Fruit fly (Drosophila melanogaster) whole organism, adult: ENCODE results near the gene CG7148.

Experiments used
- CG14711 ChIP-seq: fragments of 200-800 bp; sonication (Bioruptor generic); optimal IDR thresholded peaks from 2 replicates; lab custom pipeline; 2018; ENCODE audit warnings: missing biosample characterization, mild to moderate bottlenecking, missing genetic modification characterization, moderate library complexity
- CG5204 ChIP-seq: fragments of 200-800 bp; sonication (Bioruptor generic); optimal IDR thresholded peaks from 2 replicates; lab custom pipeline; 2016; ENCODE audit warnings: missing biosample characterization, missing genetic modification characterization
- CG7101 ChIP-seq: fragments of 200-800 bp; sonication (Bioruptor generic); optimal IDR thresholded peaks from 2 replicates; lab custom pipeline; 2018; ENCODE audit warnings: missing biosample characterization, mild to moderate bottlenecking, missing genetic modification characterization, moderate library complexity
- Hr96 ChIP-seq: fragments of 200-800 bp; sonication (Bioruptor generic); optimal IDR thresholded peaks from 2 replicates; lab custom pipeline; 2016; ENCODE audit warnings: missing biosample characterization, missing genetic modification characterization
- bab1 ChIP-seq: fragments of 200-800 bp; sonication (Bioruptor generic); optimal IDR thresholded peaks from 3 replicates; lab custom pipeline; 2019; ENCODE audit warnings: missing biosample characterization, mild to moderate bottlenecking, missing genetic modification characterization, moderate library complexity
- cic ChIP-seq: fragments of 200-800 bp; sonication (Bioruptor generic); optimal IDR thresholded peaks from 2 replicates; lab custom pipeline; 2017; ENCODE audit warnings: missing biosample characterization, mild to moderate bottlenecking, missing genetic modification characterization, moderate library complexity
- ovo ChIP-seq: fragments of 200-800 bp; sonication (Bioruptor generic); optimal IDR thresholded peaks from 2 replicates; lab custom pipeline; 2016; ENCODE audit warnings: missing biosample characterization, missing genetic modification characterization

DNA sequence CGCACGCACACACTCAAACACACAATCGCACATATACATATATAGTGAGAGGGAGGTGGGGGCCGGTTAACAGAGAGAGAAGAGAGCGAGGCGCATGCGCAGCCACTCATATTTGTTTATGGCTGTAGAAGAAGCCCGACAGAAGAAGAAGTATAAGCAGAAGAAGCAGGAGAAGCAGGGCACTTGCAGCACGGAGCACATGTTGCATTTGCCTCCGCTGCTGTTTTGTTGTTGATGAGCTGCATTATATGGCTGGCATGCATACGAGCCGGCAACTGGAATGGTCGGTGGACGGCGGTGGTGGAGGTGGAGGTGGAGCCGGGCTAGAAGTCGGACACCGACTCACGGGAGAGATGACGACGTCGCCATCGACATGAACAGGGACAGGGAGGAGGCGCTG lies 31.6 kb downstream of the CG7148 start:
- TF ChIP-seq cic (GFP tag; lab: Kevin White, UChicago) (no peak), Hr96 (GFP tag; lab: Kevin White, UChicago) (no peak), CG5204 (GFP tag; lab: Kevin White, UChicago) (no peak), bab1 (GFP tag; lab: Kevin White, UChicago) (no peak), CG14711 (tag; lab: Kevin White, UChicago) (no peak), ovo (no peak), CG7101 (tag; lab: Kevin White, UChicago) (no peak)
